Fruit fly (Drosophila melanogaster): ENCODE results near the gene jumu.

The jumu gene

dm6 chr3R:10351960-10352458, 2.0 kb downstream of the jumu start (continued):
- peak; percentile 49 for TF ChIP-seq pros (GFP tag; optimal IDR thresholded peaks at IDR 0.05)
- TF ChIP-seq CG3281 (GFP tag; optimal IDR thresholded peaks at IDR 0.05) = no peak
- TF ChIP-seq wek (GFP tag; optimal IDR thresholded peaks at IDR 0.05) = no peak
- TF ChIP-seq ase (GFP tag; IDR thresholded peaks at IDR 0.05) = no peak
- TF ChIP-seq Vsx1 (GFP tag; optimal IDR thresholded peaks at IDR 0.05) = no peak
- TF ChIP-seq schlank (tag; optimal IDR thresholded peaks at IDR 0.05) = no peak
- TF ChIP-seq CHES-1-like (GFP tag; optimal IDR thresholded peaks at IDR 0.05) = no peak

DNA sequence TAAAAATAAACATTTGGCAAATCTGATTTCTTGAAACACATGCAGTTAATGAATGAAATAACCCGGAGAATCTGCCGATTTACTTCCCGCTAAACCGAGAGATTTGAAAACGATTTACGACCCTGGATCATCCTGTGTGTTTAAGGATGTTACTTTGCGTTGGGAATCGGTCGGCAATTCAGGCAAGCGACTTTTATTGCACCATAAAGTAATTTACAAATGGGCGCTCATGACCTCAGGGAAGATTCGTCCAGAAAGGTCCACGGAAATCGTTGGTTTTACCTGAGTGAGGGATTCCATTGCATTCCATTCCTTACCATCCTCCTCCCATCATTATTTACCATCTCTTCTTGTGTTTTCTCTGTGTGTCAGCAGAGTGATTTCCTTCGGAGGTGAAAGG, 2.9 kb downstream of the jumu start:
- TF ChIP-seq twi (tag; optimal IDR thresholded peaks at IDR 0.05) (peak; percentile 27), Usf (GFP tag; optimal IDR thresholded peaks at IDR 0.05) (no peak), tll (GFP tag; optimal IDR thresholded peaks at IDR 0.05) (peak in 1 of 2 experiments; percentile 93), zen (tag; optimal IDR thresholded peaks at IDR 0.05) (peak; percentile 97), CG7271 (tag; optimal IDR thresholded peaks at IDR 0.05) (peak; percentile 92), eve (GFP tag; optimal IDR thresholded peaks at IDR 0.05) (peak in 1 of 2 experiments; percentile 49), NfI (GFP tag; optimal IDR thresholded peaks at IDR 0.05) (no peak), CG15479 (GFP tag; optimal IDR thresholded peaks at IDR 0.05) (peak; percentile 56), cad (GFP tag; optimal IDR thresholded peaks at IDR 0.05) (peak; percentile 99)

DNA sequence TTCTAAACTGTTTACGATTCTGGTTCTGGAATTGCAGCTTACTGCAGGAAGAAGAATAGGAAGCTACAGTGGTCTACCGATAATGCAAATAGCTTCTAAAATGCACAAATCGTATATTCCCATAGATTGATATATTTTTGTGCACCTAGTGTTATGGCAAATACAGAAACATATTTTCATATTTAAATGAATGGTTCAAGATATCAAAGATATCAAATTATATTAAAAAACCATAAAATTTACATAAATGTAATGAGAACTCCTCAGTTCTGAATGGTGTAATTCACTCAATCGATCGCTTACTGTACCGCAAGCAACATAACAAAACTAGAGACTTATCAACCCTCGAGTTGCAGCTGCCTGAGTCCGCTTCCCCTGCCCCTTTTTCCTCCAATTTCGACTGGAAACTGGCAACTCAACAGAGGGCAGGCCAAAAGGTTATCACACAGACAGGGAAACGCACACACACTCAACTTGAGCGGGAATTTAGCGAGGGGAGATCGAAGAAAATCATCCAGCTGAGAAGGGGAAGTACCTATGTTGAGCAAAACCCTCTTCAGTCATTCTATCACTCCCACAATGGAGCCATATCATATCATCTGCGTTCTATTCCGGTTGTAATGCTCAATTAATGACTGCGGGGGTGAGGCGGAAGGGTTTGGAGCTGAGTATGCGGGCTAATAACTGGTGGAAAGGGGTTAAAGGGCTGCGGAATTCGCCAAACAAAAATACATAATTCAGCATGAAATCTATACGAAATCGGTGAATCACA, 4.1 kb downstream of the jumu start:
- peak; percentile 46 for TF ChIP-seq CG7556 (GFP tag; optimal IDR thresholded peaks at IDR 0.05)
- TF ChIP-seq Dbx (GFP tag; IDR thresholded peaks at IDR 0.05) = no peak
- TF ChIP-seq CG13123 (GFP tag; optimal IDR thresholded peaks at IDR 0.05) = no peak
- peak; percentile 81 for TF ChIP-seq CG15696 (tag; optimal IDR thresholded peaks at IDR 0.05)
- TF ChIP-seq CG32532 (GFP tag; IDR thresholded peaks at IDR 0.05) = no peak
- TF ChIP-seq Mes4 (GFP tag; optimal IDR thresholded peaks at IDR 0.05) = no peak
- no peak for TF ChIP-seq pita (GFP tag; optimal IDR thresholded peaks at IDR 0.05)
- TF ChIP-seq chm (GFP tag; IDR thresholded peaks at IDR 0.05) = no peak
- peak; percentile 41 for TF ChIP-seq CG2202 (tag; optimal IDR thresholded peaks at IDR 0.05)
- TF ChIP-seq CG10979 (tag; optimal IDR thresholded peaks at IDR 0.05) = peak; percentile 74
- TF ChIP-seq sd (tag; optimal IDR thresholded peaks at IDR 0.05) = peak; percentile 9
- peak; percentile 54 for TF ChIP-seq CG9727 (GFP tag; optimal IDR thresholded peaks at IDR 0.05)
- TF ChIP-seq ranshi (GFP tag; IDR thresholded peaks at IDR 0.05) = no peak
- peak; percentile 29 for TF ChIP-seq Sox100B (GFP tag; optimal IDR thresholded peaks at IDR 0.05)
- no peak for TF ChIP-seq Lhr (GFP tag; optimal IDR thresholded peaks at IDR 0.05)
- no peak for TF ChIP-seq Dip3 (GFP tag; optimal IDR thresholded peaks at IDR 0.05)
- peak; percentile 42 for TF ChIP-seq CG30403 (GFP tag; optimal IDR thresholded peaks at IDR 0.05)
- no peak for TF ChIP-seq CG6272 (GFP tag; IDR thresholded peaks at IDR 0.05)
- peak; percentile 82 for TF ChIP-seq dmrt11E (tag; optimal IDR thresholded peaks at IDR 0.05)
- no peak for TF ChIP-seq slbo (GFP tag; IDR thresholded peaks at IDR 0.05)
- peak; percentile 13 for TF ChIP-seq Xbp1 (GFP tag; optimal IDR thresholded peaks at IDR 0.05)
- TF ChIP-seq HLH54F (GFP tag; optimal IDR thresholded peaks at IDR 0.05) = no peak
- TF ChIP-seq CG43689 (GFP tag; IDR thresholded peaks at IDR 0.05) = no peak
- no peak for TF ChIP-seq B-H1 (GFP tag; IDR thresholded peaks at IDR 0.05)
- peak in 1 of 2 experiments; percentile 58 for TF ChIP-seq bsh (GFP tag; optimal IDR thresholded peaks at IDR 0.05)
- no peak for TF ChIP-seq CG30020 (tag; optimal IDR thresholded peaks at IDR 0.05)
- no peak for TF ChIP-seq jing (GFP tag; optimal IDR thresholded peaks at IDR 0.05)
- no peak for TF ChIP-seq CG12071 (GFP tag; optimal IDR thresholded peaks at IDR 0.05)
- no peak for TF ChIP-seq gt (GFP tag; IDR thresholded peaks at IDR 0.05)
- TF ChIP-seq row (GFP tag; IDR thresholded peaks at IDR 0.05) = no peak
- no peak for TF ChIP-seq sna (GFP tag; IDR thresholded peaks at IDR 0.05; ENCODE audit: partially characterized antibody)
